Fruit fly (Drosophila melanogaster) whole organism, prepupa: Measurements from ENCODE around the gene CG4390.

Experiments used
- CG16779 ChIP-seq: fragments of 200-800 bp; sonication (Bioruptor generic); optimal IDR thresholded peaks from 3 replicates; lab custom pipeline; 2017; ENCODE audit warnings: missing biosample characterization, mild to moderate bottlenecking, missing genetic modification characterization
- CG3032 ChIP-seq: fragments of 200-800 bp; optimal IDR thresholded peaks from 2 replicates; lab custom pipeline; 2019; ENCODE audit warnings: missing biosample characterization, mild to moderate bottlenecking, missing genetic modification characterization, moderate library complexity
- CG32006 ChIP-seq: fragments of 200-800 bp; sonication (Bioruptor generic); optimal IDR thresholded peaks from 3 replicates; lab custom pipeline; 2017; ENCODE audit warnings: missing biosample characterization, mild to moderate bottlenecking, missing genetic modification characterization
- CG4318 ChIP-seq: fragments of 200-800 bp; sonication (Bioruptor generic); optimal IDR thresholded peaks from 3 replicates; lab custom pipeline; 2017; ENCODE audit warnings: missing biosample characterization, mild to moderate bottlenecking, missing genetic modification characterization
- CG8319 ChIP-seq: fragments of 200-800 bp; sonication (Bioruptor generic); optimal IDR thresholded peaks from 3 replicates; lab custom pipeline; 2016; ENCODE audit warnings: missing biosample characterization, missing genetic modification characterization
- CG8632 ChIP-seq: fragments of 200-800 bp; sonication (Bioruptor generic); optimal IDR thresholded peaks from 3 replicates; lab custom pipeline; 2016; ENCODE audit warnings: missing biosample characterization, missing genetic modification characterization
- CG9139 ChIP-seq: fragments of 200-800 bp; sonication (Bioruptor generic); optimal IDR thresholded peaks from 3 replicates; lab custom pipeline; 2017; ENCODE audit warnings: missing biosample characterization, mild to moderate bottlenecking, missing genetic modification characterization
- Hr38 ChIP-seq: sonication (Bioruptor generic); optimal IDR thresholded peaks from 2 replicates; lab custom pipeline; 2016; ENCODE audit warnings: missing biosample characterization, missing genetic modification characterization
- Hr39 ChIP-seq: fragments of 200-800 bp; sonication (Bioruptor generic); optimal IDR thresholded peaks from 2 replicates; lab custom pipeline; 2016; ENCODE audit warnings: missing biosample characterization, missing genetic modification characterization
- Lpt ChIP-seq: fragments of 200-800 bp; sonication (Bioruptor generic); optimal IDR thresholded peaks from 3 replicates; lab custom pipeline; 2016; ENCODE audit warnings: missing biosample characterization, missing genetic modification characterization
- Sox102F ChIP-seq: fragments of 200-800 bp; sonication (Bioruptor generic); optimal IDR thresholded peaks from 2 replicates; lab custom pipeline; 2016; ENCODE audit warnings: missing biosample characterization, mild to moderate bottlenecking, missing genetic modification characterization
- esn ChIP-seq: fragments of 200-800 bp; sonication (Bioruptor generic); optimal IDR thresholded peaks from 2 replicates; lab custom pipeline; 2016; ENCODE audit warnings: missing biosample characterization, mild to moderate bottlenecking, missing genetic modification characterization, moderate library complexity
- fd59A ChIP-seq: fragments of 200-800 bp; sonication (Bioruptor generic); optimal IDR thresholded peaks from 2 replicates; lab custom pipeline; 2017; ENCODE audit warnings: missing biosample characterization, mild to moderate bottlenecking, missing genetic modification characterization, missing genetic modification reagents

- TF ChIP-seq CG8319 (GFP tag; lab: Kevin White, UChicago) (peak; percentile 80), CG32006 (GFP tag; lab: Kevin White, UChicago) (peak; percentile 47), Sox102F (GFP tag; lab: Kevin White, UChicago) (no peak), CG16779 (tag; lab: Kevin White, UChicago) (no peak), CG3032 (peak; percentile 76), esn (GFP tag; lab: Kevin White, UChicago) (peak; percentile 90), Lpt (GFP tag; lab: Kevin White, UChicago) (peak; percentile 29), CG4318 (GFP tag; lab: Kevin White, UChicago) (no peak), CG9139 (GFP tag; lab: Kevin White, UChicago) (peak; percentile 87), fd59A (peak; percentile 45), Hr39 (GFP tag; lab: Kevin White, UChicago) (peak; percentile 71), Hr38 (GFP tag; lab: Kevin White, UChicago) (no peak), CG8632 (GFP tag; lab: Kevin White, UChicago) (peak; percentile 82)
These were observed 23.7 kb downstream of the CG4390 start, which contains the start of gene Regnase-1 for dm6 chr3R:20035887-20036286.
